Worm (Caenorhabditis elegans) whole organism, L1 larva: ENCODE measurements around the gene gut-2.
A peak's percentile ranks its signal among the peaks of the same experiment; 100 is the strongest.

Experiments
- C34B4.2 ChIP-seq: sonication (generic microtip); optimal IDR thresholded peaks from 2 replicates; lab custom pipeline; 2017; ENCODE audit warnings: mild to moderate bottlenecking, missing genetic modification characterization, missing compliant biosample characterization
- F16B12.6 ChIP-seq: fragments of 150-350 bp; optimal IDR thresholded peaks from 2 replicates; lab custom pipeline; 2014; ENCODE audit warnings: missing biosample characterization, missing genetic modification characterization
- aly-2 ChIP-seq: fragments of 150-350 bp; optimal IDR thresholded peaks from 2 replicates; lab custom pipeline; 2014; ENCODE audit warnings: missing biosample characterization, missing genetic modification characterization
- ceh-88 ChIP-seq: fragments of 200-800 bp; sonication (Bioruptor generic); IDR thresholded peaks from 2 replicates; pipeline ENCODE4 v1.3.6; 2022; ENCODE audit warnings: missing genetic modification characterization, missing compliant biosample characterization
- ceh-90 ChIP-seq: sonication (generic microtip); optimal IDR thresholded peaks from 2 replicates; lab custom pipeline; 2016; ENCODE audit warnings: missing genetic modification characterization, missing compliant biosample characterization
- efl-3 ChIP-seq: fragments of 200-800 bp; sonication (Bioruptor generic); optimal IDR thresholded peaks from 2 replicates; lab custom pipeline; 2018; ENCODE audit warnings: mild to moderate bottlenecking, missing genetic modification characterization, missing compliant biosample characterization
- elt-2 ChIP-seq: sonication (generic microtip); optimal IDR thresholded peaks from 2 replicates; lab custom pipeline; 2016; ENCODE audit warnings: missing genetic modification characterization, mild to moderate bottlenecking, inconsistent platforms, missing compliant biosample characterization, missing genetic modification reagents
- ets-5 ChIP-seq: fragments of 200-800 bp; sonication (Bioruptor generic); IDR thresholded peaks from 2 replicates; pipeline ENCODE4 v1.3.6; 2022; ENCODE audit warnings: missing genetic modification characterization, missing compliant biosample characterization
- fkh-4 ChIP-seq: sonication (generic microtip); optimal IDR thresholded peaks from 2 replicates; lab custom pipeline; 2016; ENCODE audit warnings: missing compliant biosample characterization, missing genetic modification characterization, borderline replicate concordance
- hlh-17 ChIP-seq: fragments of 200-800 bp; sonication (Bioruptor generic); optimal IDR thresholded peaks from 2 replicates; lab custom pipeline; 2018; ENCODE audit warnings: missing genetic modification characterization, mild to moderate bottlenecking, missing compliant biosample characterization, moderate library complexity, borderline replicate concordance
- hlh-4 ChIP-seq: sonication (generic microtip); optimal IDR thresholded peaks from 2 replicates; lab custom pipeline; 2016; ENCODE audit warnings: mild to moderate bottlenecking, missing genetic modification characterization, missing compliant biosample characterization
- isw-1 ChIP-seq: fragments of 200-800 bp; sonication (Bioruptor generic); IDR thresholded peaks from 2 replicates; pipeline ENCODE4 v1.3.6; 2022; ENCODE audit warnings: missing genetic modification characterization, missing compliant biosample characterization
- lin-14 ChIP-seq: fragments of 200-800 bp; sonication (Bioruptor generic); optimal IDR thresholded peaks from 2 replicates; lab custom pipeline; 2018; ENCODE audit warnings: mild to moderate bottlenecking, missing genetic modification characterization, moderate library complexity, missing compliant biosample characterization
- lin-35 ChIP-seq, 2 experiments: fragments of 150-350 bp; optimal IDR thresholded peaks; 2 replicates each; lab custom pipeline; 2014; ENCODE audit warnings: missing biosample characterization in 2 of 2, missing genetic modification characterization in 2 of 2, missing genetic modification reagents in 2 of 2
- nhr-11 ChIP-seq: fragments of 150-350 bp; optimal IDR thresholded peaks from 2 replicates; lab custom pipeline; 2014; ENCODE audit warnings: missing biosample characterization, missing genetic modification characterization
- nhr-20 ChIP-seq: sonication (generic microtip); optimal IDR thresholded peaks from 2 replicates; lab custom pipeline; 2016; ENCODE audit warnings: mild to moderate bottlenecking, missing genetic modification characterization, missing compliant biosample characterization
- nhr-85 ChIP-seq: sonication (generic microtip); peaks from one replicate; lab custom pipeline; 2016; ENCODE audit warnings: missing genetic modification characterization, inconsistent platforms, missing compliant biosample characterization
- nhr-90 ChIP-seq: sonication (generic microtip); optimal IDR thresholded peaks from 2 replicates; lab custom pipeline; 2016; ENCODE audit warnings: mild to moderate bottlenecking, missing genetic modification characterization, missing compliant biosample characterization; ENCODE audit not compliant: poor library complexity
- pag-3 ChIP-seq: sonication (generic microtip); optimal IDR thresholded peaks from 2 replicates; lab custom pipeline; 2017; ENCODE audit warnings: missing genetic modification characterization, mild to moderate bottlenecking, missing compliant biosample characterization, antibody characterized with exemption, borderline replicate concordance; ENCODE audit not compliant: insufficient read depth
- tbx-2 ChIP-seq: sonication (generic microtip); optimal IDR thresholded peaks from 2 replicates; lab custom pipeline; 2016; ENCODE audit warnings: missing genetic modification characterization, missing compliant biosample characterization
- tlp-1 ChIP-seq: fragments of 150-350 bp; optimal IDR thresholded peaks from 2 replicates; lab custom pipeline; 2014; ENCODE audit warnings: missing biosample characterization, missing genetic modification characterization
- ztf-11 ChIP-seq, 2 experiments: sonication (generic microtip); optimal IDR thresholded peaks; 2 replicates each; lab custom pipeline; 2016 to 2017; ENCODE audit warnings: missing genetic modification characterization in 2 of 2, missing biosample characterization in 1 of 2, missing compliant biosample characterization in 1 of 2

Gene gut-2

DNA sequence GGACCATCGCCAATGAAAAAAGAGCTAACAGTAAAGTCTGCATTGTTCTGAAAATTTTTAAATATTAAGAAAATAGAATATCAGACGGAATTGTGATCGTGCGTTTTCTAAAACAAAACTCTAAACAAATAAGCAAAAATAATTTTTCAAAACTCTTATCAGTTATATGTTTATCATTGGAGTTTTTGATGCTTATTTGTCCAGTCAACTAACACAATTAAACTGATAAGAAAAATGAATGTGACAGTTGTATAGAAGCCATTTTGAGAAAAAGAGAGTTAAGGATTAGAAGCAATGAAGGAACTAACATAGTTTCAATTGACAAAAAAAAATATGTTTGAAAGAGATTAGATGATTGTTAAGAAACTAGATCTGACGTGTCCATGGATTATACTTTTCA, 33.2 kb downstream of the gut-2 start, which contains the start of gene ttr-44:
Gene ttr-44, minus strand, starts transcription at position 47 of the 400 bp plus-strand sequence.
- TF ChIP-seq elt-2 (tag; lab: Kevin White, UChicago) (peak; percentile 77), hlh-4 (tag; lab: Kevin White, UChicago) (no peak), aly-2 (tag; lab: Kevin White, UChicago) (no peak), ceh-90 (tag; lab: Kevin White, UChicago) (no peak), F16B12.6 (tag; lab: Kevin White, UChicago) (no peak), nhr-20 (tag; lab: Kevin White, UChicago) (no peak), ceh-88 (GFP tag; lab: Robert Waterston, UW) (no peak), fkh-4 (tag; lab: Kevin White, UChicago) (no peak), tlp-1 (tag; lab: Kevin White, UChicago) (peak; percentile 34), C34B4.2 (tag; lab: Kevin White, UChicago) (no peak), ets-5 (no peak), nhr-85 (tag; lab: Kevin White, UChicago) (no peak), pag-3 (tag; lab: Kevin White, UChicago) (no peak), isw-1 (GFP tag; lab: Robert Waterston, UW) (no peak), lin-35 (GFP tag; optimal IDR thresholded peaks at IDR 0.05; lab: Kevin White, UChicago) (peak in 1 of 2 experiments; percentile 5)

- no peak for TF ChIP-seq nhr-90 (tag; lab: Kevin White, UChicago)
- no peak for TF ChIP-seq hlh-17 (GFP tag; lab: Kevin White, UChicago)
- no peak for TF ChIP-seq ztf-11 (tag; optimal IDR thresholded peaks at IDR 0.05; lab: Kevin White, UChicago)
- TF ChIP-seq efl-3 (GFP tag; lab: Kevin White, UChicago) = no peak
Observed at ce11 chrV:13532469-13532868, 35.0 kb downstream of the gut-2 start.

DNA sequence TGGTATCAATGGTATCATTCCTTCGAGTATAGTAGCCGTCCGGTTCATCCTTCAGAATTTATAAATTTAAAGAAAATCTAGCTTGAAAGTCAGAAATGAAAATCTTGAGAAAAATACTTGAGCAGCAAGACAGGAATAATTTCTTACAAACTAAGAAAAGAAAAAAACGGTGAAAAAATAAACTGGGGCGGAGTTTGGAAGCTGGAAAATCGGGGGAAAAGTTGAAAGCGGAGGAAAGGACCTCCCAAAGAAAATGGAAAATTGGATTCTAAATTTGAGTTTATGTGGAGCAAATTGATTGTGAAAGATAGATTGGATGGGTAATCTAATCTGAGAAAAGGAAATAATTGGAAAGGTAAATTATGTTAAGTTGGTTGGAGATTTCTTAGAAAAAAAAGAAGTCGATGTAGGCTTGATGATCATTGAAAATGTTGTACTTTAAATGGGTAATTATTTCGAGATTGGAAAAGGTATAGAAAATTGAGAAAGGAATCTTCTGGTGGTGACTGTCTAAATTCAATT, 38.6 kb downstream of the gut-2 start, which contains the start of gene frpr-5:
Gene frpr-5, minus strand, starts transcription at position 51 of the 522 bp plus-strand sequence.
- TF ChIP-seq tbx-2 (tag; lab: Kevin White, UChicago) (peak; percentile 59), lin-14 (GFP tag; lab: Kevin White, UChicago) (peak; percentile 16), nhr-11 (no peak)
- TF ChIP-seq, all 84 proteins: peak for 2
